Worm (Caenorhabditis elegans): ENCODE results near the gene str-115.
A peak's percentile ranks its signal among the peaks of the same experiment; 100 is the strongest.
"Not testable (repeated sequence)": the region's sequence is repeated elsewhere in the genome, so short reads cannot be mapped to it uniquely, and the experiment has no call there.

str-115 gene

ce11 chrV:11279564-11279963 is 10.7 kb downstream of the str-115 start:
- no peak for TF ChIP-seq ztf-7 (tag; optimal IDR thresholded peaks at IDR 0.05)
- TF ChIP-seq F49E8.2 (tag; optimal IDR thresholded peaks at IDR 0.05; ENCODE audit: borderline replicate concordance), result peak; percentile 37

DNA sequence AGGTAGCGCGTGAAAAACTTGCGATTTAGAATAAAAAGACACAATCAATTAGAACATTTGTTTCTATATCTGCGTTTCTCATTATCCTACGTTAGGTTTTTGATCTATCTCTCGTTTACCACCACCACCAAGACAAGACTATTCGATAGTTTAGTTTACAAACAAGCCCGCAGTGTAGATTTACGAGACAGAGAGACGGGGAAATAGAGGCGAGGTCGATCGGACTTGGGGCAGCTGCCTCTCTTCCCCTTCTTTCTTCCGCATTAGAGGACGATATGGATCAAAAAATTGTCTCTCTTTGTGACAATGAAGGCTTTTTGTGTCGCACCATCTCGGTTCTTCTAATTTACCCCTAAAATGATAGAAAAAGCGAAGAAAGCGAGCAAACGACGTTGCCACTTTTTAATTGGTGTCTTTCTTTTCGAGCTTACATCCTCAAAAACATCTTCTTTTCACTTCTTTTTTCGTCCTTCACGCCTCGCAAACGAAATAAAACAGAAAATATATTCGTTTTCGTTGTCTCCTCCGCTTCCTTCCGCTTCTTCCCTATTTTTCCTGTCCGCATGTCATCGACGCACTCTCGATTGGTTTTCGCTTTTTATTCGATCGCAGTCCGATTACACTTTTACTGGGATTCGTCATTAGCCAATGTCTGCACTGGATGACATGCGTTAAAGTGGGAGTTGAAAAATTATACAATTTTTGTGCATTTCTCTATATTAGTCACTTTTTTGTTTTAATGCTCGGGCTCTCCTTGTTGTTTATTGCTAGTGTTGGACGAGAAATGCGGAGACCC is 12.7 kb downstream of the str-115 start:
- TF ChIP-seq unc-62 (GFP tag; optimal IDR thresholded peaks at IDR 0.05 in 1 of 2), result peak in 1 of 2 experiments; percentile 90
- TF ChIP-seq unc-62 (tag; optimal IDR thresholded peaks at IDR 0.05), result no peak
- TF ChIP-seq ceh-44 (GFP tag; IDR thresholded peaks at IDR 0.05), result no peak
- peak in 1 of 2 experiments; percentile 9 for TF ChIP-seq mdl-1 (tag; optimal IDR thresholded peaks at IDR 0.05)
- no peak for TF ChIP-seq F49E8.2 (tag; optimal IDR thresholded peaks at IDR 0.05; ENCODE audit: borderline replicate concordance)
- no peak for TF ChIP-seq nhr-11 (tag; optimal IDR thresholded peaks at IDR 0.05)
- TF ChIP-seq lin-38 (GFP tag; IDR thresholded peaks at IDR 0.05), result no peak
- TF ChIP-seq nhr-28 (tag; optimal IDR thresholded peaks at IDR 0.05), result peak; percentile 27
- TF ChIP-seq mxl-3 (GFP tag; optimal IDR thresholded peaks at IDR 0.05), result peak; percentile 45
- no peak for TF ChIP-seq hmg-1.1 (GFP tag; IDR thresholded peaks at IDR 0.05)
- peak; percentile 92 for TF ChIP-seq aha-1 (tag)
- TF ChIP-seq mep-1 (tag; optimal IDR thresholded peaks at IDR 0.05), result no peak

DNA sequence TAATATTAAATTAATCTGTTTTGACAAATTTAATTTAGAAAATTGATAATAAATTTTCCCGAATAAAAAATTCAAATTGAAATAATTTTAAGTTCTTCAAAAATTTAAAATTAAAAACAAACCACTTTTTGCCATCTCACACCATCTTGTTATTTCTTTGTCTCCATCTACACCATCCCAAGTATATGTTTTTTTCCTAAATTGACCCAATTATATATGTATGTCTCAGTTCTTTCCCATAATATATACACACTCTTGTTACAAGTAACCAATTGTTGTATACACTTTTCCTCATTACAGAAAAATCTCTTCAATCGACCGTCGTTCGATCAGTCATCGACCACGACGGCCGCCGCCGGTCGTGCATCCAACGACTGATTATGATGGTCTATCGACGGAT is 13.4 kb downstream of the str-115 start, which contains the start of gene gly-20:
TSS of gene gly-20 (plus strand) at position 301 of the 400 bp plus-strand sequence.
- TF ChIP-seq set-16 (GFP tag; IDR thresholded peaks at IDR 0.05), result no peak
- no peak for TF ChIP-seq dmd-9 (GFP tag; IDR thresholded peaks at IDR 0.05)
- TF ChIP-seq dmd-8 (GFP tag; IDR thresholded peaks at IDR 0.05), result no peak
- no peak for TF ChIP-seq daf-16 (GFP tag; optimal IDR thresholded peaks at IDR 0.05)
- no peak for TF ChIP-seq daf-16 (tag; optimal IDR thresholded peaks at IDR 0.05)
- no peak for TF ChIP-seq zag-1 (tag; optimal IDR thresholded peaks at IDR 0.05)
- no peak for TF ChIP-seq tag-97 (GFP tag; IDR thresholded peaks at IDR 0.05)
- TF ChIP-seq hif-1 (tag; optimal IDR thresholded peaks at IDR 0.05), result no peak
- no peak for TF ChIP-seq zfp-3 (GFP tag; conservative IDR thresholded peaks at IDR 0.05)
- no peak for TF ChIP-seq hmg-1.1 (GFP tag; IDR thresholded peaks at IDR 0.05)
- TF ChIP-seq ceh-62 (tag; optimal IDR thresholded peaks at IDR 0.05), result no peak
- TF ChIP-seq dve-1 (tag; optimal IDR thresholded peaks at IDR 0.05; ENCODE audit: insufficient read depth), result no peak
- no peak for TF ChIP-seq ceh-20 (GFP tag; IDR thresholded peaks at IDR 0.05)
- TF ChIP-seq daf-19 (GFP tag; conservative IDR thresholded peaks at IDR 0.05), result no peak
- TF ChIP-seq nhr-111 (GFP tag; optimal IDR thresholded peaks at IDR 0.05), result no peak
- no peak for TF ChIP-seq lin-1 (GFP tag; IDR thresholded peaks at IDR 0.05)
- TF ChIP-seq aly-2 (tag; optimal IDR thresholded peaks at IDR 0.05), result no peak
- no peak for TF ChIP-seq egl-43 (GFP tag; IDR thresholded peaks at IDR 0.05)
- TF ChIP-seq mes-2 (tag; optimal IDR thresholded peaks at IDR 0.05; ENCODE audit: poor library complexity, severe bottlenecking), result no peak
- no peak for TF ChIP-seq D1046.2 (GFP tag; IDR thresholded peaks at IDR 0.05)
- no peak for TF ChIP-seq ZK546.5 (tag; optimal IDR thresholded peaks at IDR 0.05)

DNA sequence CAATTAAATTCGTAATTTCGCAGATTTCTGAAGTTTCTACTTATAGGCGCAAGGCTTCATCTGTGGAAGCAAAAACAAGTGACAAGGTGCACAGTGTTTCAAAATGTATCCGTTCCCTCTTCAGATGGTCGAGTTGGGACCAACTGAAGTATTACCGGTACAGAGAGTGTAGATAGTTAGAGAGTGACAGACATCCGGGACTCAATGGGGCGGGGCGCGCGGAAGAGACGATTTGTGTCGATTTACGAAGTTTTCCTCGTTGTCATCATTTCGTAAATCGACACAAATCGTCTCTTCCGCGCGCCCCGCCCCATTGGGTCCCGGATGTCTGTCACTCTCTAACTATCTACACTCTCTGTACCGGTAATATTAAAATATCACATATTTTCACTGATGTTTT is 17.2 kb downstream of the str-115 start, which contains the start of gene C03E10.3:
TSS of gene C03E10.3 (plus strand) at position 301 of the 400 bp plus-strand sequence.
- not testable (repeated sequence) for TF ChIP-seq ceh-44 (GFP tag; IDR thresholded peaks at IDR 0.05); nhr-77 (tag; optimal IDR thresholded peaks at IDR 0.05); lin-39 (tag; optimal IDR thresholded peaks at IDR 0.05)

Data from whole organism, L4 larva.